Fruit fly (Drosophila melanogaster) whole organism, pupa: ENCODE data around the gene Stat92E.

ENCODE experiments used
- CG10348 ChIP-seq: fragments of 200-800 bp; sonication (Bioruptor generic); IDR thresholded peaks from 2 replicates; pipeline ENCODE4 v1.3.6; 2022; ENCODE audit warnings: missing biosample characterization, missing genetic modification characterization
- CG15710 ChIP-seq: fragments of 200-800 bp; sonication (Bioruptor generic); optimal IDR thresholded peaks from 2 replicates; lab custom pipeline; 2018; ENCODE audit warnings: missing biosample characterization, mild to moderate bottlenecking, missing genetic modification characterization, moderate library complexity
- CG32121 ChIP-seq: fragments of 200-800 bp; sonication (Bioruptor generic); IDR thresholded peaks from 2 replicates; pipeline ENCODE4 v1.3.6; 2022; ENCODE audit warnings: missing biosample characterization, missing genetic modification characterization
- CG4496 ChIP-seq: fragments of 200-800 bp; sonication (Bioruptor generic); IDR thresholded peaks from 3 replicates; pipeline ENCODE4 v1.3.6; 2022; ENCODE audit warnings: missing biosample characterization, missing genetic modification characterization
- CG8301 ChIP-seq: fragments of 200-800 bp; sonication (Bioruptor generic); optimal IDR thresholded peaks from 2 replicates; lab custom pipeline; 2018; ENCODE audit warnings: missing biosample characterization, mild to moderate bottlenecking, missing genetic modification characterization
- EcR ChIP-seq: fragments of 200-800 bp; sonication (Bioruptor generic); optimal IDR thresholded peaks from 3 replicates; lab custom pipeline; 2019; ENCODE audit warnings: missing biosample characterization, missing genetic modification characterization, mild to moderate bottlenecking, moderate library complexity, missing genetic modification reagents
- Ets98B ChIP-seq: fragments of 200-800 bp; sonication (Bioruptor generic); IDR thresholded peaks from 2 replicates; pipeline ENCODE4 v1.3.6; 2022; ENCODE audit warnings: missing biosample characterization, missing genetic modification characterization
- Pif1A ChIP-seq: fragments of 200-800 bp; sonication (Bioruptor generic); optimal IDR thresholded peaks from 3 replicates; lab custom pipeline; 2016; ENCODE audit warnings: missing biosample characterization, missing genetic modification characterization

- TF ChIP-seq CG10348 (GFP tag; lab: Robert Waterston, UW), result no peak
- no peak for TF ChIP-seq Pif1A (GFP tag; lab: Kevin White, UChicago)
- TF ChIP-seq EcR (GFP tag; lab: Kevin White, UChicago), result no peak
- TF ChIP-seq CG32121 (GFP tag; lab: Robert Waterston, UW), result no peak
- no peak for TF ChIP-seq Ets98B
- no peak for TF ChIP-seq CG15710 (tag; lab: Kevin White, UChicago)
- TF ChIP-seq CG4496, result no peak
- TF ChIP-seq CG8301 (tag; lab: Kevin White, UChicago), result no peak
Observed at dm6 chr3R:20586409-20586808, 34.3 kb upstream of the Stat92E start.
